Worm (Caenorhabditis elegans) whole organism, L2 larva: ENCODE results near the gene hlh-4.
A peak's percentile ranks its signal among the peaks of the same experiment; 100 is the strongest.

Experiments
- C34F6.9 ChIP-seq: fragments of 150-350 bp; optimal IDR thresholded peaks from 2 replicates; lab custom pipeline; 2014; ENCODE audit warnings: missing biosample characterization, missing genetic modification characterization
- F13H6.1 ChIP-seq: sonication (generic microtip); optimal IDR thresholded peaks from 2 replicates; lab custom pipeline; 2016; ENCODE audit warnings: missing genetic modification characterization, missing compliant biosample characterization
- R02D3.7 ChIP-seq: fragments of 150-350 bp; optimal IDR thresholded peaks from 2 replicates; lab custom pipeline; 2014; ENCODE audit warnings: missing biosample characterization, missing genetic modification characterization
- Y55F3AM.14 ChIP-seq: fragments of 200-800 bp; sonication (Bioruptor generic); optimal IDR thresholded peaks from 2 replicates; lab custom pipeline; 2018; ENCODE audit warnings: mild to moderate bottlenecking, missing genetic modification characterization, missing compliant biosample characterization
- ZK546.5 ChIP-seq: sonication (generic microtip); optimal IDR thresholded peaks from 2 replicates; lab custom pipeline; 2017; ENCODE audit warnings: missing biosample characterization, missing genetic modification characterization
- alr-1 ChIP-seq: fragments of 150-350 bp; optimal IDR thresholded peaks from 2 replicates; lab custom pipeline; 2014; ENCODE audit warnings: missing biosample characterization, missing genetic modification characterization
- ama-1 ChIP-seq: fragments of 150-350 bp; optimal IDR thresholded peaks from 2 replicates; lab custom pipeline; 2018; ENCODE audit warnings: inconsistent platforms
- ceh-16 ChIP-seq: fragments of 150-350 bp; optimal IDR thresholded peaks from 2 replicates; lab custom pipeline; 2014; ENCODE audit warnings: missing biosample characterization, missing genetic modification characterization
- dmd-4 ChIP-seq: sonication (generic microtip); optimal IDR thresholded peaks from 2 replicates; lab custom pipeline; 2017; ENCODE audit warnings: missing biosample characterization, missing genetic modification characterization
- egl-27 ChIP-seq: sonication (generic microtip); optimal IDR thresholded peaks from 3 replicates; lab custom pipeline; 2017; ENCODE audit warnings: missing biosample characterization, missing genetic modification reagents, missing genetic modification characterization
- elt-3 ChIP-seq: sonication (generic microtip); optimal IDR thresholded peaks from 2 replicates; lab custom pipeline; 2017; ENCODE audit warnings: missing biosample characterization, missing genetic modification characterization
- fos-1 ChIP-seq: fragments of 150-350 bp; optimal IDR thresholded peaks from 2 replicates; lab custom pipeline; 2014; ENCODE audit warnings: missing biosample characterization, missing genetic modification characterization
- lin-13 ChIP-seq: fragments of 150-350 bp; optimal IDR thresholded peaks from 2 replicates; lab custom pipeline; 2014; ENCODE audit warnings: missing biosample characterization, missing genetic modification reagents, missing genetic modification characterization
- lin-39 ChIP-seq: fragments of 150-350 bp; optimal IDR thresholded peaks from 2 replicates; lab custom pipeline; 2014; ENCODE audit warnings: missing biosample characterization, missing genetic modification reagents, missing genetic modification characterization
- lsy-2 ChIP-seq, 2 experiments: fragments of 150-350 bp in 1 of 2; sonication (generic microtip) in 1 of 2; optimal IDR thresholded peaks; 2 replicates each; lab custom pipeline; 2014 to 2017; ENCODE audit warnings: missing biosample characterization in 2 of 2, missing genetic modification characterization in 2 of 2
- mab-5 ChIP-seq: fragments of 150-350 bp; optimal IDR thresholded peaks from 2 replicates; lab custom pipeline; 2014; ENCODE audit warnings: missing biosample characterization, missing genetic modification characterization
- mbf-1 ChIP-seq: sonication (generic microtip); optimal IDR thresholded peaks from 2 replicates; lab custom pipeline; 2017; ENCODE audit warnings: missing biosample characterization, missing genetic modification characterization
- mdl-1 ChIP-seq, 2 experiments: fragments of 150-350 bp in 1 of 2; sonication (generic microtip) in 1 of 2; optimal IDR thresholded peaks; 2 replicates each; lab custom pipeline; 2017; ENCODE audit warnings: missing biosample characterization in 2 of 2, missing genetic modification characterization in 2 of 2
- nhr-10 ChIP-seq: sonication (generic microtip); optimal IDR thresholded peaks from 2 replicates; lab custom pipeline; 2017; ENCODE audit warnings: missing biosample characterization, missing genetic modification characterization
- nhr-11 ChIP-seq: fragments of 150-350 bp; optimal IDR thresholded peaks from 2 replicates; lab custom pipeline; 2014; ENCODE audit warnings: missing biosample characterization, missing genetic modification characterization
- nhr-12 ChIP-seq: fragments of 150-350 bp; optimal IDR thresholded peaks from 2 replicates; lab custom pipeline; 2014; ENCODE audit warnings: missing biosample characterization, missing genetic modification characterization
- nhr-129 ChIP-seq: fragments of 150-350 bp; optimal IDR thresholded peaks from 2 replicates; lab custom pipeline; 2014; ENCODE audit warnings: missing biosample characterization, missing genetic modification characterization
- nhr-21 ChIP-seq: fragments of 150-350 bp; optimal IDR thresholded peaks from 2 replicates; lab custom pipeline; 2014; ENCODE audit warnings: missing biosample characterization, missing genetic modification characterization
- nhr-23 ChIP-seq: fragments of 150-350 bp; optimal IDR thresholded peaks from 2 replicates; lab custom pipeline; 2014; ENCODE audit warnings: missing biosample characterization, missing genetic modification reagents, missing genetic modification characterization
- nhr-237 ChIP-seq: fragments of 150-350 bp; optimal IDR thresholded peaks from 2 replicates; lab custom pipeline; 2014; ENCODE audit warnings: missing biosample characterization, missing genetic modification characterization
- nhr-25 ChIP-seq: fragments of 150-350 bp; sonication (generic microtip); optimal IDR thresholded peaks from 3 replicates; lab custom pipeline; 2014; ENCODE audit warnings: missing biosample characterization, missing genetic modification characterization
- peb-1 ChIP-seq: fragments of 150-350 bp; optimal IDR thresholded peaks from 2 replicates; lab custom pipeline; 2014; ENCODE audit warnings: missing biosample characterization, missing genetic modification characterization
- sem-4 ChIP-seq: fragments of 150-350 bp; optimal IDR thresholded peaks from 2 replicates; lab custom pipeline; 2014; ENCODE audit warnings: missing biosample characterization, missing genetic modification reagents, missing genetic modification characterization
- sma-9 ChIP-seq, 2 experiments: fragments of 150-350 bp in 1 of 2; sonication (generic microtip) in 1 of 2; optimal IDR thresholded peaks; 2 replicates each; lab custom pipeline; 2014 to 2016; ENCODE audit warnings: missing genetic modification characterization in 2 of 2, mild to moderate bottlenecking in 1 of 2, missing biosample characterization in 1 of 2, missing compliant biosample characterization in 1 of 2, missing genetic modification reagents in 1 of 2, moderate library complexity in 1 of 2
- unc-39 ChIP-seq: fragments of 150-350 bp; optimal IDR thresholded peaks from 2 replicates; lab custom pipeline; 2014; ENCODE audit warnings: missing biosample characterization, missing genetic modification characterization
- unc-55 ChIP-seq: fragments of 150-350 bp; sonication (generic microtip); optimal IDR thresholded peaks from 3 replicates; lab custom pipeline; 2014; ENCODE audit warnings: missing biosample characterization, missing genetic modification reagents, missing genetic modification characterization
- unc-62 ChIP-seq: fragments of 150-350 bp; optimal IDR thresholded peaks from 2 replicates; lab custom pipeline; 2014; ENCODE audit warnings: missing biosample characterization, missing genetic modification reagents, missing genetic modification characterization
- ztf-11 ChIP-seq: sonication (generic microtip); optimal IDR thresholded peaks from 2 replicates; lab custom pipeline; 2017; ENCODE audit warnings: missing biosample characterization, missing genetic modification characterization
- ztf-4 ChIP-seq: fragments of 150-350 bp; optimal IDR thresholded peaks from 2 replicates; lab custom pipeline; 2014; ENCODE audit warnings: missing biosample characterization, missing genetic modification characterization

Gene hlh-4

ce11 chrIII:9765465-9765900, 26.6 kb upstream of the hlh-4 start (continued):
- TF ChIP-seq nhr-12 = peak; percentile 61
- TF ChIP-seq mbf-1 (tag; lab: Kevin White, UChicago) = no peak
- peak; percentile 91 for TF ChIP-seq ZK546.5 (tag; lab: Kevin White, UChicago)
- peak; percentile 96 for TF ChIP-seq unc-55 (GFP tag; lab: Kevin White, UChicago)
- peak; percentile 77 for TF ChIP-seq mab-5 (tag; lab: Kevin White, UChicago)
- peak; percentile 98 for TF ChIP-seq sma-9 (GFP tag; optimal IDR thresholded peaks at IDR 0.05; lab: Kevin White, UChicago)
- TF ChIP-seq sma-9 (tag; optimal IDR thresholded peaks at IDR 0.05; lab: Kevin White, UChicago) = no peak
- TF ChIP-seq C34F6.9 (tag; lab: Kevin White, UChicago) = peak; percentile 100
- TF ChIP-seq egl-27 (tag; lab: Kevin White, UChicago) = peak; percentile 96
- no peak for TF ChIP-seq alr-1
- TF ChIP-seq R02D3.7 = peak; percentile 59
- peak; percentile 99 to 100 for TF ChIP-seq lsy-2 (tag; optimal IDR thresholded peaks at IDR 0.05; lab: Kevin White, UChicago)
- TF ChIP-seq nhr-23 (tag; lab: Kevin White, UChicago) = no peak
- peak; percentile 98 for TF ChIP-seq nhr-25 (tag; lab: Kevin White, UChicago)
- peak; percentile 97 for TF ChIP-seq lin-13
- TF ChIP-seq nhr-11 (tag; lab: Kevin White, UChicago) = no peak
- TF ChIP-seq peb-1 (tag; lab: Kevin White, UChicago) = peak; percentile 21
- peak; percentile 99 for TF ChIP-seq ceh-16
- TF ChIP-seq nhr-237 = peak; percentile 71
- peak; percentile 98 for TF ChIP-seq nhr-21 (tag; lab: Kevin White, UChicago)
- peak; percentile 98 for TF ChIP-seq sem-4 (tag; lab: Kevin White, UChicago)
- TF ChIP-seq Y55F3AM.14 (GFP tag; lab: Kevin White, UChicago) = peak; percentile 99
- TF ChIP-seq ama-1 (lab: Kevin White, UChicago) = peak; percentile 95

- TF ChIP-seq mdl-1 (tag; optimal IDR thresholded peaks at IDR 0.05; lab: Kevin White, UChicago) = no peak
- TF ChIP-seq lsy-2 (tag; optimal IDR thresholded peaks at IDR 0.05; lab: Kevin White, UChicago) = no peak
- TF ChIP-seq nhr-21 (tag; lab: Kevin White, UChicago) = no peak
- TF ChIP-seq nhr-12 = no peak
- TF ChIP-seq dmd-4 (tag; lab: Kevin White, UChicago) = no peak
- TF ChIP-seq nhr-129 (tag; lab: Kevin White, UChicago) = no peak
- TF ChIP-seq ztf-11 (tag; lab: Kevin White, UChicago) = no peak
Measured at ce11 chrIII:9764718-9765117, 25.9 kb upstream of the hlh-4 start.

ce11 chrIII:9762093-9762748, 23.4 kb upstream of the hlh-4 start, which contains the start of gene gcc-2:
Gene gcc-2 (minus strand): TSS chrIII:9762143.
- TF ChIP-seq dmd-4 (tag; lab: Kevin White, UChicago) (no peak), ama-1 (lab: Kevin White, UChicago) (no peak), unc-55 (GFP tag; lab: Kevin White, UChicago) (no peak), elt-3 (tag; lab: Kevin White, UChicago) (no peak), ztf-11 (tag; lab: Kevin White, UChicago) (no peak), fos-1 (tag; lab: Kevin White, UChicago) (no peak), mdl-1 (tag; optimal IDR thresholded peaks at IDR 0.05; lab: Kevin White, UChicago) (no peak), nhr-129 (tag; lab: Kevin White, UChicago) (no peak), nhr-237 (no peak), nhr-10 (no peak), R02D3.7 (no peak), sma-9 (GFP tag; optimal IDR thresholded peaks at IDR 0.05; lab: Kevin White, UChicago) (no peak), sma-9 (tag; optimal IDR thresholded peaks at IDR 0.05; lab: Kevin White, UChicago) (no peak), mbf-1 (tag; lab: Kevin White, UChicago) (no peak), ztf-4 (tag; lab: Kevin White, UChicago) (no peak), lin-39 (tag; lab: Kevin White, UChicago) (no peak)

- no peak for TF ChIP-seq ZK546.5 (tag; lab: Kevin White, UChicago)
- no peak for TF ChIP-seq unc-39
- TF ChIP-seq F13H6.1 (tag; lab: Kevin White, UChicago) = no peak
- TF ChIP-seq unc-62 = no peak
- TF ChIP-seq, all 48 proteins: peak for 0
Measured at ce11 chrIII:9760184-9760583, 21.3 kb upstream of the hlh-4 start.
